Worm (Caenorhabditis elegans): ENCODE results near the gene Y37H2A.18.

Gene Y37H2A.18

DNA sequence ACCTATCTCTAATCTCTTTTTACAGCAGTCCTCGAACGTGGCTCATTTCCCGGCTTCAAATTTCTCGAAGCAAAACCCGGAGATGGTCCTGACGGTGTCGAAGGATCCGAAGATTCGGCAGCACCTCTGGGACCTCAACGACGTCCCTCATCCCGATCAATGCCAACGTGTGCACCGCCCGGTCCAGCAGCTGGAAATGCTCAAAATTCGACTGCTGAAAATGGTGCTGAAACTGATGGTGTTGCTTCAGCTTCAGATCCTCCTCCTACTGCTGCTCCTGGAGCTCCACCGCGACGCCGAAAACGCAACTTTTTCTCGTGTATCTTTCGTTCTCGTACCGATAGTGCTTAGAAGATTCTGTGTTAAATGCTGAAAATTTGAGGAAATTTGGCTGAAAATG is 27.0 kb downstream of the Y37H2A.18 start:
- TF ChIP-seq mxl-1 (tag; optimal IDR thresholded peaks at IDR 0.05) (no peak), egrh-3 (GFP tag; IDR thresholded peaks at IDR 0.05) (0 out of 2 replicates have a peak, but pooled peaks have one; percentile 9)

DNA sequence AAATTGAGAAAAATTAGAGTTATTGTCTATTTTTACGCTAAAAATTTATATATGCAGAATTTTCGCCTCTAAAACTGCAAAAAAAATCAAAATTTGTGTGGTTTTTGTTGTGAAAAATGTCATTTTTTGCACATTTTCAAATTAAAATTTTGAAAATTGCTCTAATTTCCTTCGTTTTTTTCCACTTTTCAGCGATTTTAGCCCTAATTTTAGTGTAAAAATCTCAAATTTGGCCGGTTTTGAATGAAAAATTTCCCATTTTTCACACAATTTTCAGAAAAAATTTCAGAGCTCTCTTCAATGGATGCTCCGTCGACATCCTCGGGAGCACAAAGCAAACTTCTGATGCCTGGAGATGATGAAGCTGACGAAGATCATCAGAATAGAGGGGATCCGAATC is 34.7 kb downstream of the Y37H2A.18 start, which contains the start of gene par-4:
Gene par-4, plus strand, starts transcription at position 301 of the 400 bp plus-strand sequence.
- TF ChIP-seq cebp-2 (GFP tag; IDR thresholded peaks at IDR 0.05) (no peak), nhr-179 (tag; optimal IDR thresholded peaks at IDR 0.05) (no peak), Y79H2A.3 (GFP tag; conservative IDR thresholded peaks at IDR 0.05) (no peak), nhr-90 (tag; optimal IDR thresholded peaks at IDR 0.05) (no peak), K12H6.12 (tag; optimal IDR thresholded peaks at IDR 0.05) (no peak), Y53G8AR.9 (GFP tag; conservative IDR thresholded peaks at IDR 0.05) (no peak), sea-2 (GFP tag; IDR thresholded peaks at IDR 0.05) (no peak), hlh-26 (GFP tag; conservative IDR thresholded peaks at IDR 0.05) (no peak), K11D2.4 (GFP tag; IDR thresholded peaks at IDR 0.05) (no peak), lin-26 (GFP tag; IDR thresholded peaks at IDR 0.05) (no peak), tbp1 (GFP tag; optimal IDR thresholded peaks at IDR 0.05) (no peak), F33H1.4 (GFP tag; IDR thresholded peaks at IDR 0.05) (no peak), sptf-2 (GFP tag; optimal IDR thresholded peaks at IDR 0.05) (no peak), hrde-1 (tag; optimal IDR thresholded peaks at IDR 0.05; ENCODE audit: borderline replicate concordance) (no peak)

DNA sequence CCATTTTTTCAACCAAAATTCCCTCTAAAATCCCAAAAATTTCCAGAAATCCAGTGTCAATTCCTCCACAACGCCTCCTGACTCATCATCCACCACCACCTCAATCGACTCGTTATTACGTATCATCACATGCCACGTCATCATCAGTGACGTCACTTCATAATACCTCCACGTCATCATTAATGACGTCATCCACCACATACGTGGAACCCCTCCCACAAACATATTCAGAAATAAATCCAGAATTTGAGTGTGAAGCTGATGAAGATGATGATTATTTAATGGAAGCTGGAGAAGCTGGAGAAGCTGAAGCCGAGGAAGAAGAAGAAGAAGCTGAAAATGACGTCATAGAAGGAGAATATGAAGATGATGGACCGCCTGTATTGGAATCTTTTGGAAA is 39.1 kb downstream of the Y37H2A.18 start:
- no peak for TF ChIP-seq ccch-3 (GFP tag; optimal IDR thresholded peaks at IDR 0.05)
- no peak for TF ChIP-seq ceh-58 (GFP tag; IDR thresholded peaks at IDR 0.05)
- no peak for TF ChIP-seq nhr-90 (tag; optimal IDR thresholded peaks at IDR 0.05)
- no peak for TF ChIP-seq sea-2 (GFP tag; IDR thresholded peaks at IDR 0.05)
- TF ChIP-seq ztf-18 (tag; optimal IDR thresholded peaks at IDR 0.05): no peak
- no peak for TF ChIP-seq pha-4 (tag; optimal IDR thresholded peaks at IDR 0.05)
- TF ChIP-seq efl-1 (GFP tag; optimal IDR thresholded peaks at IDR 0.05): no peak
- no peak for TF ChIP-seq rcor-1 (GFP tag; IDR thresholded peaks at IDR 0.05)

DNA sequence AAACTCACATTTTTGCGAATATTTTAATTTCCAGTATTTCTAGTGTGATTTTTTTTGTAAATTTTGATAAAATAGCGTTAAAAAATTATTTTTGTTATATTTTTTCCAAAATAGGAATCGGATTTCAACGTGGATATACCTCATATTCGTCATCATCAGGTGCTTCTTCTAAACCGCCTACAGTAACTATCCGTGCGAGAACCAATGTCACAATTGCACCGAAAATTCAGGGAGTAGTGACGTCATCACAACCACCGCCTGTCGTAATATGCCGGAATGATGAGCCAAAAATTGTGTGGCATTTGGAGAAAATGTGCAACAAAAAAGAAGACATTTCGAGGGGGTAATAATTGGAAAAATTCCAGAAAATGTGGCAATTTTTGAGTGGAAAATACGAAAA is 41.9 kb downstream of the Y37H2A.18 start:
- TF ChIP-seq aptf-3 (GFP tag; IDR thresholded peaks at IDR 0.05) (no peak), attf-3 (GFP tag; conservative IDR thresholded peaks at IDR 0.05) (no peak), snpc-3.4 (tag; optimal IDR thresholded peaks at IDR 0.05) (no peak)

DNA sequence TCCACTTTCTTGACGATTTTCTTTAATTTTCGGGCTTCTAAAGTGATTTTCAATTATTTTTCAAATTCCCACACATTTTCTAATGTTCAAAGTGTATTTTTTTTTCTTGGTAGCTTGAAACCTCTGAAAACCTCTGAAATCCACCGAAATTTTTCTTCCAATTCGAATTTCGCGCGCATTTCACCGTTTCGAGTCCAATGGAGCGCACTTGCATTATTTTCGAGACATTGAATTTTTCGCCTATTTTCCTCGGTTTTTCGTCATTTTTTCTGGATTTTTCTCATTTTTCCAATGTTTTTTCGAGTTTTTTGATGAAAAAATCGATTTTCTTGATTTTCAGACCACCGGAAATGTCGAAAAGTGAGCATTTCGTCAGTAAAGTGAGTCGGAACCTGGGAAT is 46.3 kb downstream of the Y37H2A.18 start, which contains the start of gene slr-2:
Gene slr-2, plus strand, starts transcription at position 341 of the 400 bp plus-strand sequence.
- peak in 2 of 3 experiments; percentile 33 to 88 for TF ChIP-seq lin-35 (GFP tag; optimal IDR thresholded peaks at IDR 0.05)
- peak; percentile 96 for TF ChIP-seq mcd-1 (GFP tag; IDR thresholded peaks at IDR 0.05)
- no peak for TF ChIP-seq xnd-1 (tag; optimal IDR thresholded peaks at IDR 0.05)
- no peak for TF ChIP-seq aptf-2 (GFP tag; conservative IDR thresholded peaks at IDR 0.05)
- no peak for TF ChIP-seq ztf-22 (GFP tag; optimal IDR thresholded peaks at IDR 0.05)
- TF ChIP-seq sea-2 (GFP tag; IDR thresholded peaks at IDR 0.05): no peak
- peak; percentile 13 for TF ChIP-seq lin-40 (tag; optimal IDR thresholded peaks at IDR 0.05)
- no peak for TF ChIP-seq lir-1 (GFP tag; conservative IDR thresholded peaks at IDR 0.05)
- peak; percentile 84 for TF ChIP-seq efl-1 (GFP tag; optimal IDR thresholded peaks at IDR 0.05)
- peak; percentile 69 for TF ChIP-seq dpl-1 (GFP tag; optimal IDR thresholded peaks at IDR 0.05)
- TF ChIP-seq lin-54 (GFP tag; optimal IDR thresholded peaks at IDR 0.05): peak; percentile 91
- TF ChIP-seq B0336.3 (GFP tag; IDR thresholded peaks at IDR 0.05): no peak
- TF ChIP-seq ceh-27 (GFP tag; optimal IDR thresholded peaks at IDR 0.05): no peak
- TF ChIP-seq lsy-27 (tag; optimal IDR thresholded peaks at IDR 0.05; ENCODE audit: borderline replicate concordance, insufficient read depth): no peak

Measured in whole organism, young adult.